Fruit fly (Drosophila melanogaster): ENCODE results near the gene CG7600.

Gene CG7600

DNA sequence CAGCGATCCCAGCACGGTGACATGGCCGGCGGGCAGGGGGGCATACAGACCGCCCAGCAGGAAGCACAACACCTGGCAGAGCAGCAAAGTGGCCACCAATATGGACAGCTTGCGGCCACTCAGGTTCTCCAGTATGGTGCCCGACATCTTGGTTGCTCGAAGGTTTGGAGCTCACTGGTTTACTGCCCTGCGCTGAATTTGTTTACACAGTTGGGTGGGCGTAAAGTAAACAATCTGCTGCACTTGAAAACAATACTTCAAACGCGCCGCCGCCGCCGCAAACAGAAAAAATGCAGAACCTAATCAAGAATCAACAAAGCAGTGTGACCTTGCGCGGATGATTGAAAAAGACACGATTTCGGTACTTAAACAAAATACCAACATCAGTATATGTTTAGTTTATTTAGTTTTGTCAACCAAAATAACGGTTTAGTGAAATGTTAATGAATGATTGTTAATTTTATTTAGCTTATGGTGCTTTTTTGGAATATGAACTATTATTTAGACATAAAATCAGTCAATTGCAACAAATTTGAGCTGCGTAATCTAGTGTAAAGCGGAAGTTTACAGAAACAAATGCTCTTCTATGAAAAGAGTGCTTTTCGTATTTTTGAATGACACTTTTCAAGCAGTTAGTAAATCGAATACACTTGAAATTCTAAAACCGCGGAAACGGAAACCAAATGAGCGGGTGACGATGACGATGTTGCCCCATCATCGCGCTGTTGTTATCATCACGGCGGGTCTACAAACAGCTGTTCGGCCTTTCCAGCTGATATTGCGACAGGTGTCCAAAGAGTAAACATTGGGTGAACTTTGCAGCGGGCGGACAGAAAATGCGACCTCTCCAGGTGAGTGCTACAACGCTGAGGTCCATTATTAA lies 41.0 kb upstream of the CG7600 start, which contains the start of the genes wls and Adck5 (continued):
- TF ChIP-seq CG31388 (GFP tag; optimal IDR thresholded peaks at IDR 0.05), result no peak
- TF ChIP-seq CG12236 (GFP tag; optimal IDR thresholded peaks at IDR 0.05), result peak; percentile 38
- peak; percentile 44; the same call in 1 of the 2 replicates for TF ChIP-seq CG31441 (GFP tag; IDR thresholded peaks at IDR 0.05)
- 0 out of 3 replicates have a peak, but pooled peaks have one; percentile 22 for TF ChIP-seq Dbx (GFP tag; IDR thresholded peaks at IDR 0.05)
- no peak for TF ChIP-seq Asciz (GFP tag; optimal IDR thresholded peaks at IDR 0.05)
- peak; percentile 44 for TF ChIP-seq HLHmδ (GFP tag; optimal IDR thresholded peaks at IDR 0.05)
- peak; percentile 71 for TF ChIP-seq schlank (tag; optimal IDR thresholded peaks at IDR 0.05)
- peak; percentile 67 for TF ChIP-seq CG2116 (GFP tag; optimal IDR thresholded peaks at IDR 0.05)
- TF ChIP-seq twi (tag; optimal IDR thresholded peaks at IDR 0.05), result no peak
- TF ChIP-seq Mad (GFP tag; optimal IDR thresholded peaks at IDR 0.05), result peak; percentile 44
- peak; percentile 65 for TF ChIP-seq mirr (GFP tag; optimal IDR thresholded peaks at IDR 0.05)
- TF ChIP-seq vvl (GFP tag; IDR thresholded peaks at IDR 0.05), result 0 out of 2 replicates have a peak, but pooled peaks have one; percentile 30
- TF ChIP-seq row (GFP tag; IDR thresholded peaks at IDR 0.05), result no peak
- TF ChIP-seq vfl (GFP tag; optimal IDR thresholded peaks at IDR 0.05), result peak; percentile 3
- no peak for TF ChIP-seq bowl (GFP tag; IDR thresholded peaks at IDR 0.05)
- TF ChIP-seq CG2129 (GFP tag; IDR thresholded peaks at IDR 0.05; ENCODE audit: partially characterized antibody), result no peak
- no peak for TF ChIP-seq hkb (optimal IDR thresholded peaks at IDR 0.05)
- TF ChIP-seq hkb (GFP tag; IDR thresholded peaks at IDR 0.05), result peak; percentile 69
- no peak for TF ChIP-seq CG17829 (tag; optimal IDR thresholded peaks at IDR 0.05)
- TF ChIP-seq NfI (GFP tag; optimal IDR thresholded peaks at IDR 0.05), result peak; percentile 71
- 0 out of 2 replicates have a peak, but pooled peaks have one; percentile 13 for TF ChIP-seq wdn (GFP tag; IDR thresholded peaks at IDR 0.05)
- TF ChIP-seq CG10959 (GFP tag; IDR thresholded peaks at IDR 0.05), result no peak
- no peak for TF ChIP-seq z (GFP tag; IDR thresholded peaks at IDR 0.05)
- TF ChIP-seq CG15601 (tag; optimal IDR thresholded peaks at IDR 0.05), result no peak
- no peak for TF ChIP-seq psq (GFP tag; optimal IDR thresholded peaks at IDR 0.05)
- TF ChIP-seq CG4854 (GFP tag; optimal IDR thresholded peaks at IDR 0.05), result peak; percentile 35
- TF ChIP-seq shn (GFP tag; optimal IDR thresholded peaks at IDR 0.05), result peak; percentile 36
- TF ChIP-seq ranshi (GFP tag; IDR thresholded peaks at IDR 0.05), result no peak; the same call in 1 of the 2 replicates
- no peak for TF ChIP-seq CG7928 (GFP tag; optimal IDR thresholded peaks at IDR 0.05)
- peak; percentile 41 for TF ChIP-seq bigmax (GFP tag; optimal IDR thresholded peaks at IDR 0.05)
- no peak for TF ChIP-seq CG3726 (GFP tag; IDR thresholded peaks at IDR 0.05)
- TF ChIP-seq CG6765 (GFP tag; optimal IDR thresholded peaks at IDR 0.05), result peak; percentile 73
- no peak for TF ChIP-seq ro (GFP tag; IDR thresholded peaks at IDR 0.05)
- no peak for TF ChIP-seq klu (GFP tag; IDR thresholded peaks at IDR 0.05)
- TF ChIP-seq CG12299 (tag; optimal IDR thresholded peaks at IDR 0.05), result peak; percentile 46
- TF ChIP-seq lmd (GFP tag; IDR thresholded peaks at IDR 0.05), result no peak
- TF ChIP-seq Abd-B (GFP tag; optimal IDR thresholded peaks at IDR 0.05), result no peak
- no peak for TF ChIP-seq pfk (GFP tag; optimal IDR thresholded peaks at IDR 0.05)
- TF ChIP-seq CG31224 (GFP tag; IDR thresholded peaks at IDR 0.05), result no peak
- TF ChIP-seq Optix (GFP tag; IDR thresholded peaks at IDR 0.05), result no peak
- peak; percentile 37 for TF ChIP-seq phol (tag; optimal IDR thresholded peaks at IDR 0.05)
- TF ChIP-seq CG10321 (GFP tag; IDR thresholded peaks at IDR 0.05), result peak; percentile 37; the same call in 1 of the 2 replicates
- TF ChIP-seq CG3995 (GFP tag; optimal IDR thresholded peaks at IDR 0.05), result peak; percentile 68
- TF ChIP-seq CG12155 (GFP tag; optimal IDR thresholded peaks at IDR 0.05), result no peak
- TF ChIP-seq D19B (GFP tag; optimal IDR thresholded peaks at IDR 0.05), result no peak
- no peak for TF ChIP-seq Doc2 (GFP tag; IDR thresholded peaks at IDR 0.05)
- no peak for TF ChIP-seq sima (GFP tag; optimal IDR thresholded peaks at IDR 0.05)
- no peak; the same call in 1 of the 2 replicates for TF ChIP-seq Drgx (GFP tag; IDR thresholded peaks at IDR 0.05)
- peak; percentile 26 for TF ChIP-seq gcm (GFP tag; optimal IDR thresholded peaks at IDR 0.05)
- TF ChIP-seq zf30C (GFP tag; optimal IDR thresholded peaks at IDR 0.05), result no peak
